Fruit fly (Drosophila melanogaster): ENCODE measurements around the gene CG5039.

The CG5039 gene

DNA sequence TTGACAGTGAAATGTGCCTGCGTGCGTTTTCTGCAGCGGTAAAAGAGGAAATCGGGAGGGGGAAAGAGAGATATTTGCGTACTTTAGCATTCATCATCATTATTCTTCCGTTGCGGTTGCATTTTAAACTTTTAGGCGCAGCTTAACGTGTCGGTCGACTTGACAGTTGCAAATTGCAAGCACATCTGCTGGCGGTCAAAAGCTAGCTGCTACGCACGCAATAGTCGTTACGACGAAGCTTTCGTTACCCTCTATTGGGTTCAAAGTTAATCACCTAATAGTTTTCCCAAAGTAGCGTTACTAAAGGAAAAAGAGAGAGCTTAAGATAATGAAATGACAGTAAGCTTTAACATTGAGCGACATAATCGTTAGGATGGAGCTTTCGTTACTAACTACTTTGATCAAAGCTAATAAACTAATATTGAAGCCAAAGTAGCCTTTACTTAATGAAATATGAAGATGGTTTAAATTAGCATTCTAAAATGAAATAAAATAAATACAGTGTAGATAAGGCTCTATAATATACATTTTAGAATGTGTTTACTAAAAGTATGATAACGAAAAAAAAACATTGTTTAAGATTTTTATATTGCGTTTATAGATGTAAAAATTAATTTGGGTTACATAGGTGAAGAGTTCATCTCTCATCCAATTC, 26.3 kb upstream of the CG5039 start (continued):
- TF ChIP-seq en (GFP tag; optimal IDR thresholded peaks at IDR 0.05) (no peak), tna (GFP tag; IDR thresholded peaks at IDR 0.05; ENCODE audit: partially characterized antibody) (0 out of 2 replicates have a peak, but pooled peaks have one; percentile 17), Rx (GFP tag; IDR thresholded peaks at IDR 0.05) (no peak), Trl (optimal IDR thresholded peaks at IDR 0.05) (no peak), Trl (GFP tag; optimal IDR thresholded peaks at IDR 0.05) (no peak), abd-A (tag; optimal IDR thresholded peaks at IDR 0.05) (peak; percentile 98), CG9437 (GFP tag; optimal IDR thresholded peaks at IDR 0.05) (peak; percentile 77), CG43689 (GFP tag; IDR thresholded peaks at IDR 0.05) (no peak), tin (GFP tag; optimal IDR thresholded peaks at IDR 0.05) (no peak), bbx (GFP tag; IDR thresholded peaks at IDR 0.05; ENCODE audit: partially characterized antibody) (no peak), gce (GFP tag; IDR thresholded peaks at IDR 0.05) (no peak), CG13624 (GFP tag; optimal IDR thresholded peaks at IDR 0.05) (no peak), CG2712 (tag; optimal IDR thresholded peaks at IDR 0.05) (no peak), Meics (GFP tag; optimal IDR thresholded peaks at IDR 0.05) (peak; percentile 93), sug (tag; optimal IDR thresholded peaks at IDR 0.05) (peak; percentile 6), oc (tag; optimal IDR thresholded peaks at IDR 0.05) (peak; percentile 71), CG4730 (GFP tag; IDR thresholded peaks at IDR 0.05) (no peak), Med (GFP tag) (peak; percentile 81), Nf-YC (tag; optimal IDR thresholded peaks at IDR 0.05) (peak; percentile 18), CG7357 (GFP tag; IDR thresholded peaks at IDR 0.05) (no peak), CG18011 (GFP tag; optimal IDR thresholded peaks at IDR 0.05) (peak; percentile 97), CG6689 (GFP tag; IDR thresholded peaks at IDR 0.05) (no peak), CG4404 (GFP tag; IDR thresholded peaks at IDR 0.05) (no peak), tap (tag; optimal IDR thresholded peaks at IDR 0.05) (no peak), CG6175 (GFP tag; IDR thresholded peaks at IDR 0.05) (peak; percentile 68; the same call in 1 of the 3 replicates), BtbVII (GFP tag; optimal IDR thresholded peaks at IDR 0.05) (peak; percentile 22), Dp (GFP tag; optimal IDR thresholded peaks at IDR 0.05) (peak; percentile 36), ro (GFP tag; IDR thresholded peaks at IDR 0.05) (no peak), psq (GFP tag; optimal IDR thresholded peaks at IDR 0.05) (no peak), Fer3 (tag; optimal IDR thresholded peaks at IDR 0.05) (no peak)

dm6 chr3R:25659857-25660417, 18.5 kb upstream of the CG5039 start:
- TF ChIP-seq CG17361 (GFP tag; IDR thresholded peaks at IDR 0.05) (0 out of 3 replicates have a peak, but pooled peaks have one; percentile 20), dmrt99B (tag; optimal IDR thresholded peaks at IDR 0.05) (peak; percentile 7), slou (GFP tag; optimal IDR thresholded peaks at IDR 0.05) (no peak), Ets65A (GFP tag) (peak; percentile 66), Vsx1 (GFP tag; optimal IDR thresholded peaks at IDR 0.05) (peak; percentile 56), CG3065 (GFP tag; optimal IDR thresholded peaks at IDR 0.05) (no peak), zen2 (GFP tag; IDR thresholded peaks at IDR 0.05; ENCODE audit: partially characterized antibody) (no peak), Taf1 (GFP tag; IDR thresholded peaks at IDR 0.05) (no peak), Aef1 (GFP tag; IDR thresholded peaks at IDR 0.05) (no peak), Lim3 (GFP tag; IDR thresholded peaks at IDR 0.05) (no peak), zfh2 (GFP tag; optimal IDR thresholded peaks at IDR 0.05) (no peak), dmrt11E (tag; optimal IDR thresholded peaks at IDR 0.05) (no peak), grn (GFP tag; optimal IDR thresholded peaks at IDR 0.05) (no peak), ab (GFP tag; optimal IDR thresholded peaks at IDR 0.05) (no peak), gem (tag; optimal IDR thresholded peaks at IDR 0.05) (peak; percentile 2), ci (GFP tag; IDR thresholded peaks at IDR 0.05) (peak; percentile 50; the same call in 1 of the 3 replicates), CG1603 (tag; optimal IDR thresholded peaks at IDR 0.05) (peak; percentile 21), z (GFP tag; IDR thresholded peaks at IDR 0.05) (peak; percentile 86), sens (GFP tag) (peak; percentile 71), Ssrp (tag; optimal IDR thresholded peaks at IDR 0.05) (peak; percentile 10), CG18262 (tag; optimal IDR thresholded peaks at IDR 0.05) (peak; percentile 9), lola (GFP tag; optimal IDR thresholded peaks at IDR 0.05) (no peak)

Data from whole organism, embryonic.